Fruit fly (Drosophila melanogaster) whole organism, adult: Measurements from ENCODE around the gene Gr64f.
A peak's percentile ranks its signal among the peaks of the same experiment; 100 is the strongest.

Experiments
- CG11617 ChIP-seq: fragments of 200-800 bp; sonication (Bioruptor generic); optimal IDR thresholded peaks from 2 replicates; lab custom pipeline; 2017; ENCODE audit warnings: mild to moderate bottlenecking, missing biosample characterization, missing genetic modification reagents, missing genetic modification characterization
- CG1620 ChIP-seq: fragments of 200-800 bp; sonication (Bioruptor generic); optimal IDR thresholded peaks from 2 replicates; lab custom pipeline; 2016; ENCODE audit warnings: missing biosample characterization, missing genetic modification characterization
- CG5204 ChIP-seq: fragments of 200-800 bp; sonication (Bioruptor generic); optimal IDR thresholded peaks from 2 replicates; lab custom pipeline; 2016; ENCODE audit warnings: missing biosample characterization, missing genetic modification characterization
- CG7101 ChIP-seq: fragments of 200-800 bp; sonication (Bioruptor generic); optimal IDR thresholded peaks from 2 replicates; lab custom pipeline; 2018; ENCODE audit warnings: missing biosample characterization, mild to moderate bottlenecking, missing genetic modification characterization, moderate library complexity
- Crg-1 ChIP-seq: fragments of 200-800 bp; sonication (Bioruptor generic); optimal IDR thresholded peaks from 2 replicates; lab custom pipeline; 2016; ENCODE audit warnings: missing biosample characterization, missing genetic modification characterization
- Hr96 ChIP-seq: fragments of 200-800 bp; sonication (Bioruptor generic); optimal IDR thresholded peaks from 2 replicates; lab custom pipeline; 2016; ENCODE audit warnings: missing biosample characterization, missing genetic modification characterization
- Mnt ChIP-seq: fragments of 200-800 bp; sonication (Bioruptor generic); optimal IDR thresholded peaks from 2 replicates; lab custom pipeline; 2016; ENCODE audit warnings: missing biosample characterization, mild to moderate bottlenecking, missing genetic modification characterization
- bab1 ChIP-seq: fragments of 200-800 bp; sonication (Bioruptor generic); optimal IDR thresholded peaks from 3 replicates; lab custom pipeline; 2019; ENCODE audit warnings: missing biosample characterization, mild to moderate bottlenecking, missing genetic modification characterization, moderate library complexity
- cic ChIP-seq: fragments of 200-800 bp; sonication (Bioruptor generic); optimal IDR thresholded peaks from 2 replicates; lab custom pipeline; 2017; ENCODE audit warnings: missing biosample characterization, mild to moderate bottlenecking, missing genetic modification characterization, moderate library complexity
- ovo ChIP-seq: fragments of 200-800 bp; sonication (Bioruptor generic); optimal IDR thresholded peaks from 2 replicates; lab custom pipeline; 2016; ENCODE audit warnings: missing biosample characterization, missing genetic modification characterization
- pad ChIP-seq: fragments of 200-800 bp; sonication (Bioruptor generic); optimal IDR thresholded peaks from 3 replicates; lab custom pipeline; 2017; ENCODE audit warnings: missing biosample characterization, missing genetic modification characterization, mild to moderate bottlenecking, moderate library complexity, missing genetic modification reagents
- tj ChIP-seq: fragments of 200-800 bp; sonication (Bioruptor generic); optimal IDR thresholded peaks from 3 replicates; lab custom pipeline; 2017; ENCODE audit warnings: missing biosample characterization, mild to moderate bottlenecking, missing genetic modification characterization, moderate library complexity

dm6 chr3L:4046289-4046688, 10.7 kb downstream of the Gr64f start, which contains the start of gene CG1136:
- no peak for TF ChIP-seq Hr96 (GFP tag; lab: Kevin White, UChicago)
- no peak for TF ChIP-seq Mnt (GFP tag; lab: Kevin White, UChicago)
- TF ChIP-seq cic (GFP tag; lab: Kevin White, UChicago) = no peak
- no peak for TF ChIP-seq pad (GFP tag; lab: Kevin White, UChicago)
- TF ChIP-seq Crg-1 = no peak
- TF ChIP-seq bab1 (GFP tag; lab: Kevin White, UChicago) = no peak
- TF ChIP-seq CG7101 (tag; lab: Kevin White, UChicago) = no peak
- TF ChIP-seq CG1620 (GFP tag; lab: Kevin White, UChicago) = no peak
- TF ChIP-seq ovo = no peak
- TF ChIP-seq CG5204 (GFP tag; lab: Kevin White, UChicago) = no peak
- TF ChIP-seq CG11617 (GFP tag; lab: Kevin White, UChicago) = no peak
- peak; percentile 14 for TF ChIP-seq tj (GFP tag; lab: Kevin White, UChicago)
